Fruit fly (Drosophila melanogaster) whole organism, embryonic: ENCODE data around the gene CG3009.
A peak's percentile ranks its signal among the peaks of the same experiment; 100 is the strongest.

Experiments
- CG10147 ChIP-seq: fragments of 200-800 bp; sonication (Bioruptor generic); optimal IDR thresholded peaks from 2 replicates; lab custom pipeline; 2019; ENCODE audit warnings: missing biosample characterization, mild to moderate bottlenecking, missing genetic modification characterization, moderate library complexity
- CG10209 ChIP-seq: fragments of 200-800 bp; sonication (Bioruptor generic); optimal IDR thresholded peaks from 3 replicates; lab custom pipeline; 2017; ENCODE audit warnings: missing biosample characterization, mild to moderate bottlenecking, missing genetic modification characterization, missing genetic modification reagents
- CG1024 ChIP-seq: fragments of 200-800 bp; sonication (Bioruptor generic); IDR thresholded peaks from 2 replicates; pipeline ENCODE4 v1.3.6; 2022; ENCODE audit warnings: missing biosample characterization, missing genetic modification characterization
- CG10267 ChIP-seq: fragments of 200-800 bp; sonication (Bioruptor generic); optimal IDR thresholded peaks from 2 replicates; lab custom pipeline; 2018; ENCODE audit warnings: missing biosample characterization, mild to moderate bottlenecking, missing genetic modification characterization, moderate library complexity
- CG10431 ChIP-seq: fragments of 200-800 bp; sonication (Bioruptor generic); optimal IDR thresholded peaks from 3 replicates; lab custom pipeline; 2018; ENCODE audit warnings: missing biosample characterization, mild to moderate bottlenecking, missing genetic modification characterization
- CG12236 ChIP-seq: fragments of 200-800 bp; sonication (Bioruptor generic); optimal IDR thresholded peaks from 2 replicates; lab custom pipeline; 2016; ENCODE audit warnings: missing biosample characterization, missing genetic modification characterization
- CG13287 ChIP-seq: fragments of 200-800 bp; sonication (Bioruptor generic); IDR thresholded peaks from 2 replicates; pipeline ENCODE4 v1.3.6; 2022; ENCODE audit warnings: missing biosample characterization, missing genetic modification characterization; ENCODE audit not compliant: partially characterized antibody
- CG15073 ChIP-seq: fragments of 200-800 bp; sonication (Bioruptor generic); optimal IDR thresholded peaks from 2 replicates; lab custom pipeline; 2016; ENCODE audit warnings: missing biosample characterization, missing genetic modification characterization
- CG15479 ChIP-seq: fragments of 200-800 bp; sonication (Bioruptor generic); optimal IDR thresholded peaks from 3 replicates; lab custom pipeline; 2019; ENCODE audit warnings: missing biosample characterization, mild to moderate bottlenecking, missing genetic modification characterization, moderate library complexity
- CG15514 ChIP-seq: fragments of 200-800 bp; sonication (Bioruptor generic); optimal IDR thresholded peaks from 3 replicates; lab custom pipeline; 2017; ENCODE audit warnings: missing biosample characterization, missing genetic modification characterization, mild to moderate bottlenecking, moderate library complexity, missing genetic modification reagents
- CG18619 ChIP-seq: fragments of 200-800 bp; sonication (Bioruptor generic); optimal IDR thresholded peaks from 3 replicates; lab custom pipeline; 2017; ENCODE audit warnings: missing biosample characterization, mild to moderate bottlenecking, missing genetic modification characterization
- CG2116 ChIP-seq: fragments of 200-800 bp; sonication (Bioruptor generic); optimal IDR thresholded peaks from 3 replicates; lab custom pipeline; 2018; ENCODE audit warnings: missing biosample characterization, mild to moderate bottlenecking, missing genetic modification characterization
- CG2875 ChIP-seq: fragments of 200-800 bp; sonication (Bioruptor generic); optimal IDR thresholded peaks from 2 replicates; lab custom pipeline; 2017; ENCODE audit warnings: missing biosample characterization, mild to moderate bottlenecking, missing genetic modification characterization, missing genetic modification reagents
- CG2889 ChIP-seq: fragments of 200-800 bp; sonication (Bioruptor generic); IDR thresholded peaks from 3 replicates; pipeline ENCODE4 v1.3.6; 2022; ENCODE audit warnings: missing biosample characterization, missing genetic modification characterization
- CG3726 ChIP-seq: fragments of 200-800 bp; sonication (Bioruptor generic); IDR thresholded peaks from 3 replicates; pipeline ENCODE4, ENCODE4 v1.3.6; 2022; ENCODE audit warnings: missing biosample characterization, missing genetic modification characterization
- CG3995 ChIP-seq: fragments of 200-800 bp; sonication (Bioruptor generic); optimal IDR thresholded peaks from 3 replicates; lab custom pipeline; 2016; ENCODE audit warnings: missing biosample characterization, missing genetic modification characterization
- CG4730 ChIP-seq: fragments of 200-800 bp; sonication (Bioruptor generic); IDR thresholded peaks from 2 replicates; pipeline ENCODE4 v1.3.6; 2022; ENCODE audit warnings: missing biosample characterization, missing genetic modification characterization
- CG5180 ChIP-seq: fragments of 200-800 bp; sonication (Bioruptor generic); optimal IDR thresholded peaks from 3 replicates; lab custom pipeline; 2017; ENCODE audit warnings: missing biosample characterization, missing genetic modification characterization, mild to moderate bottlenecking, moderate library complexity, missing genetic modification reagents
- CG7928 ChIP-seq: fragments of 200-800 bp; sonication (Bioruptor generic); optimal IDR thresholded peaks from 2 replicates; lab custom pipeline; 2017; ENCODE audit warnings: missing biosample characterization, mild to moderate bottlenecking, missing genetic modification characterization
- CG9876 ChIP-seq: fragments of 200-800 bp; sonication (Bioruptor generic); optimal IDR thresholded peaks from 2 replicates; lab custom pipeline; 2016; ENCODE audit warnings: missing biosample characterization, missing genetic modification characterization
- Chrac-16 ChIP-seq: fragments of 200-800 bp; sonication (Bioruptor generic); optimal IDR thresholded peaks from 3 replicates; lab custom pipeline; 2016; ENCODE audit warnings: missing biosample characterization, missing genetic modification characterization
- Dref ChIP-seq: fragments of 200-800 bp; sonication (Bioruptor generic); IDR thresholded peaks from 2 replicates; pipeline ENCODE4 v1.3.6; 2022; ENCODE audit warnings: missing biosample characterization, missing genetic modification characterization
- ERR ChIP-seq: fragments of 200-800 bp; sonication (Bioruptor generic); optimal IDR thresholded peaks from 2 replicates; lab custom pipeline; 2016; ENCODE audit warnings: missing biosample characterization, missing genetic modification characterization
- Fer1 ChIP-seq: fragments of 200-800 bp; sonication (Bioruptor generic); optimal IDR thresholded peaks from 2 replicates; lab custom pipeline; 2017; ENCODE audit warnings: missing biosample characterization, mild to moderate bottlenecking, missing genetic modification characterization
- Gug ChIP-seq: fragments of 200-800 bp; sonication (Bioruptor generic); IDR thresholded peaks from 4 replicates; pipeline ENCODE4 v1.3.6; 2022; ENCODE audit warnings: missing biosample characterization, missing genetic modification characterization
- HLH54F ChIP-seq: fragments of 200-800 bp; sonication (Bioruptor generic); optimal IDR thresholded peaks from 3 replicates; lab custom pipeline; 2016; ENCODE audit warnings: missing biosample characterization, missing genetic modification characterization
- Kr ChIP-seq: fragments of 200-800 bp; sonication (Bioruptor generic); optimal IDR thresholded peaks from 2 replicates; lab custom pipeline; 2017; ENCODE audit warnings: missing biosample characterization, mild to moderate bottlenecking, missing genetic modification characterization
- Nf-YA ChIP-seq: fragments of 200-800 bp; sonication (Bioruptor generic); IDR thresholded peaks from 2 replicates; pipeline ENCODE4 v1.3.6; 2022; ENCODE audit warnings: missing biosample characterization, missing genetic modification characterization
- Poxn ChIP-seq: fragments of 200-800 bp; sonication (Bioruptor generic); IDR thresholded peaks from 2 replicates; pipeline ENCODE4 v1.3.6; 2022; ENCODE audit warnings: missing biosample characterization, missing genetic modification characterization
- Sox102F ChIP-seq: fragments of 200-800 bp; sonication (Bioruptor generic); optimal IDR thresholded peaks from 2 replicates; lab custom pipeline; 2018; ENCODE audit warnings: missing biosample characterization, mild to moderate bottlenecking, missing genetic modification characterization, moderate library complexity
- ara ChIP-seq: fragments of 200-800 bp; sonication (Bioruptor generic); IDR thresholded peaks from 2 replicates; pipeline ENCODE4 v1.3.6; 2022; ENCODE audit warnings: missing biosample characterization, missing genetic modification characterization
- cato ChIP-seq: fragments of 200-800 bp; sonication (Bioruptor generic); optimal IDR thresholded peaks from 2 replicates; lab custom pipeline; 2016; ENCODE audit warnings: missing biosample characterization, missing genetic modification characterization, borderline replicate concordance
- cwo ChIP-seq: fragments of 200-800 bp; sonication (Bioruptor generic); optimal IDR thresholded peaks from 3 replicates; lab custom pipeline; 2017; ENCODE audit warnings: missing biosample characterization, missing genetic modification characterization, mild to moderate bottlenecking, moderate library complexity, missing genetic modification reagents
- dimm ChIP-seq: fragments of 200-800 bp; sonication (Bioruptor generic); IDR thresholded peaks from 2 replicates; pipeline ENCODE4 v1.3.6; 2022; ENCODE audit warnings: missing biosample characterization, missing genetic modification characterization
- gcm2 ChIP-seq: fragments of 200-800 bp; sonication (Bioruptor generic); optimal IDR thresholded peaks from 2 replicates; lab custom pipeline; 2016; ENCODE audit warnings: missing biosample characterization, missing genetic modification characterization
- grn ChIP-seq: fragments of 200-800 bp; sonication (Bioruptor generic); optimal IDR thresholded peaks from 3 replicates; lab custom pipeline; 2017; ENCODE audit warnings: missing biosample characterization, missing genetic modification characterization
- hbn ChIP-seq: fragments of 200-800 bp; sonication (Bioruptor generic); IDR thresholded peaks from 2 replicates; pipeline ENCODE4 v1.3.6; 2022; ENCODE audit warnings: missing biosample characterization, missing genetic modification characterization; ENCODE audit not compliant: partially characterized antibody
- jumu ChIP-seq: fragments of 200-800 bp; sonication (Bioruptor generic); optimal IDR thresholded peaks from 3 replicates; lab custom pipeline; 2016; ENCODE audit warnings: missing biosample characterization, missing genetic modification characterization
- klu ChIP-seq: fragments of 200-800 bp; sonication (Bioruptor generic); IDR thresholded peaks from 2 replicates; pipeline ENCODE4 v1.3.6; 2022; ENCODE audit warnings: missing biosample characterization, missing genetic modification characterization
- lilli ChIP-seq: fragments of 200-800 bp; sonication (Bioruptor generic); optimal IDR thresholded peaks from 3 replicates; lab custom pipeline; 2016; ENCODE audit warnings: missing biosample characterization, missing genetic modification characterization
- mam ChIP-seq: fragments of 200-800 bp; sonication (Bioruptor generic); optimal IDR thresholded peaks from 3 replicates; lab custom pipeline; 2016; ENCODE audit warnings: missing biosample characterization, missing genetic modification characterization
- otp ChIP-seq: fragments of 200-800 bp; sonication (Bioruptor generic); IDR thresholded peaks from 3 replicates; pipeline ENCODE4, ENCODE4 v1.3.6; 2022; ENCODE audit warnings: missing biosample characterization, missing genetic modification characterization
- pfk ChIP-seq: fragments of 200-800 bp; sonication (Bioruptor generic); optimal IDR thresholded peaks from 2 replicates; lab custom pipeline; 2018; ENCODE audit warnings: missing biosample characterization, mild to moderate bottlenecking, missing genetic modification characterization, moderate library complexity
- pita ChIP-seq: fragments of 200-800 bp; sonication (Bioruptor generic); optimal IDR thresholded peaks from 2 replicates; lab custom pipeline; 2017; ENCODE audit warnings: missing biosample characterization, mild to moderate bottlenecking, missing genetic modification characterization
- prd ChIP-seq, 3 experiments: fragments of >200 bp in 2 of 3; fragments of 200-800 bp in 1 of 3; sonication (Bioruptor generic) in 1 of 3; optimal IDR thresholded peaks in 2 of 3; IDR thresholded peaks in 1 of 3; 2 replicates in 2 of 3; 3 replicates in 1 of 3; pipeline versions ENCODE4 v1.3.6 to Lab custom; 2017 to 2022; ENCODE audit warnings: missing biosample characterization in 1 of 3, missing genetic modification characterization in 1 of 3
- pros ChIP-seq: fragments of 200-800 bp; sonication (Bioruptor generic); optimal IDR thresholded peaks from 3 replicates; lab custom pipeline; 2019; ENCODE audit warnings: missing biosample characterization, mild to moderate bottlenecking, missing genetic modification characterization, moderate library complexity
- slou ChIP-seq: fragments of 200-800 bp; sonication (Bioruptor generic); optimal IDR thresholded peaks from 3 replicates; lab custom pipeline; 2016; ENCODE audit warnings: missing biosample characterization, missing genetic modification characterization
- sr ChIP-seq: fragments of 200-800 bp; sonication (Bioruptor generic); IDR thresholded peaks from 3 replicates; pipeline ENCODE4 v1.3.6; 2022; ENCODE audit warnings: missing biosample characterization, missing genetic modification characterization
- tin ChIP-seq: fragments of 200-800 bp; sonication (Bioruptor generic); optimal IDR thresholded peaks from 3 replicates; lab custom pipeline; 2016; ENCODE audit warnings: missing biosample characterization, missing genetic modification characterization

The CG3009 gene

DNA sequence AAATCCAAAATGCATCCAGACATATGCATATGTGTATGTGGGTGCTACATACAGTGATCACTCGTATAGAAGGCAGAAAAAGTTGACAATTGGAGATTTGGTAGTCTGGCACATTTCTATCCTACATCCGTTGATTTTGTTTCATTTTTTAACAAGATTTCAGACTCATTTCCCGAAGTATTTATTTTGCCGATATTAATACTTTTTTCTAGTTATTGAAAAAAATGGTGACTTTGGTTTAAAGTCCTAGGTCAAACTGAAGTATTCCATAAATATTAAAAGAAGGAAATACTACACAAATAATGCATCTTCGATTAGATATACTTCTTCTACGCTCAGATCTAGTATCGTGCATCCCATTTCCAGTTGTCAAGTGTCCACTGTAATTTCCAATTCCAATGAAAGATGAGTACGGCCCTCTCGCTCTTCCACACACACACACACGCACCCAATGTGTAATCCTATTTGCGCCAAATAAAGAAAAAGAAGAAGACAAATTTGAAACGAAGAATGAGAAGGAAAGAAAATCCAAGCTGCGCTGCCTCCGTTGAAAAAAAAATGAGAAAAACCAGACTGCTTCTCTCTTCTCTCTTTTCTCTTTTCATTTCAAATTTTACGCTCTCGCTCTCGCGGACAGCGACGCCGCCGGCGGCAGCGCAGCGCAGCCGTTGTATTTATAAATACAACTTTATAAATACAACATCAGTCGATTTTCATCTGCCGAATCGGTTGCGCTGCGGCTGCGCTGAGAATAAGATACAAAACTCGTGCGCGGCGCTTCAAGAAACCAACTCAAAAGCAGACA is 49.4 kb downstream of the CG3009 start, which contains the start of gene peb (continued):
- TF ChIP-seq sr (GFP tag; lab: Robert Waterston, UW) (no peak), Nf-YA (GFP tag; lab: Robert Waterston, UW) (no peak), pita (GFP tag; lab: Kevin White, UChicago) (no peak), dimm (GFP tag; lab: Robert Waterston, UW) (no peak), Chrac-16 (peak; percentile 62), slou (GFP tag; lab: Kevin White, UChicago) (no peak), gcm2 (GFP tag; lab: Kevin White, UChicago) (no peak), CG9876 (no peak), mam (GFP tag; lab: Kevin White, UChicago) (peak; percentile 22), Dref (GFP tag; lab: Robert Waterston, UW) (no peak), Sox102F (GFP tag; lab: Kevin White, UChicago) (peak; percentile 27), cato (GFP tag; lab: Kevin White, UChicago) (peak; percentile 26), CG13287 (GFP tag; lab: Robert Waterston, UW) (peak; percentile 45; the same call in 1 of the 2 replicates), Poxn (GFP tag; lab: Robert Waterston, UW) (no peak), CG5180 (GFP tag; lab: Kevin White, UChicago) (no peak), CG3726 (GFP tag; lab: Robert Waterston, UW) (no peak), jumu (GFP tag; lab: Kevin White, UChicago) (peak; percentile 56), CG3995 (no peak), CG18619 (GFP tag; lab: Kevin White, UChicago) (no peak), HLH54F (GFP tag; lab: Kevin White, UChicago) (peak; percentile 20), CG2875 (GFP tag; lab: Kevin White, UChicago) (peak; percentile 17), klu (GFP tag; lab: Robert Waterston, UW) (no peak), CG10147 (no peak), CG2889 (GFP tag; lab: Robert Waterston, UW) (no peak), grn (GFP tag; lab: Kevin White, UChicago) (no peak), CG10267 (tag; lab: Kevin White, UChicago) (peak; percentile 46), ERR (GFP tag; lab: Kevin White, UChicago) (peak; percentile 6), Kr (GFP tag; lab: Kevin White, UChicago) (peak; percentile 35), pros (GFP tag; lab: Kevin White, UChicago) (peak; percentile 92), CG15073 (GFP tag; lab: Kevin White, UChicago) (no peak), cwo (GFP tag; lab: Kevin White, UChicago) (no peak), hbn (no peak; the same call in 1 of the 2 replicates), tin (peak; percentile 52), CG2116 (GFP tag; lab: Kevin White, UChicago) (no peak), otp (no peak), Gug (GFP tag; lab: Robert Waterston, UW) (no peak), ara (GFP tag; lab: Robert Waterston, UW) (peak; percentile 28; the same call in 1 of the 2 replicates), CG10431 (no peak), CG1024 (no peak), prd (optimal IDR thresholded peaks at IDR 0.05; lab: Kevin White, UChicago) (no peak), prd (GFP tag; IDR thresholded peaks at IDR 0.05; lab: Robert Waterston, UW) (peak; percentile 81), lilli (GFP tag; lab: Kevin White, UChicago) (peak; percentile 3), CG4730 (no peak), Fer1 (no peak), pfk (GFP tag; lab: Kevin White, UChicago) (no peak), CG12236 (GFP tag; lab: Kevin White, UChicago) (peak; percentile 33), CG15479 (GFP tag; lab: Kevin White, UChicago) (peak; percentile 71), CG15514 (no peak), CG7928 (GFP tag; lab: Kevin White, UChicago) (no peak), CG10209 (peak; percentile 33)
